Fruit fly (Drosophila melanogaster): ENCODE data around the gene promL.

Gene promL

DNA sequence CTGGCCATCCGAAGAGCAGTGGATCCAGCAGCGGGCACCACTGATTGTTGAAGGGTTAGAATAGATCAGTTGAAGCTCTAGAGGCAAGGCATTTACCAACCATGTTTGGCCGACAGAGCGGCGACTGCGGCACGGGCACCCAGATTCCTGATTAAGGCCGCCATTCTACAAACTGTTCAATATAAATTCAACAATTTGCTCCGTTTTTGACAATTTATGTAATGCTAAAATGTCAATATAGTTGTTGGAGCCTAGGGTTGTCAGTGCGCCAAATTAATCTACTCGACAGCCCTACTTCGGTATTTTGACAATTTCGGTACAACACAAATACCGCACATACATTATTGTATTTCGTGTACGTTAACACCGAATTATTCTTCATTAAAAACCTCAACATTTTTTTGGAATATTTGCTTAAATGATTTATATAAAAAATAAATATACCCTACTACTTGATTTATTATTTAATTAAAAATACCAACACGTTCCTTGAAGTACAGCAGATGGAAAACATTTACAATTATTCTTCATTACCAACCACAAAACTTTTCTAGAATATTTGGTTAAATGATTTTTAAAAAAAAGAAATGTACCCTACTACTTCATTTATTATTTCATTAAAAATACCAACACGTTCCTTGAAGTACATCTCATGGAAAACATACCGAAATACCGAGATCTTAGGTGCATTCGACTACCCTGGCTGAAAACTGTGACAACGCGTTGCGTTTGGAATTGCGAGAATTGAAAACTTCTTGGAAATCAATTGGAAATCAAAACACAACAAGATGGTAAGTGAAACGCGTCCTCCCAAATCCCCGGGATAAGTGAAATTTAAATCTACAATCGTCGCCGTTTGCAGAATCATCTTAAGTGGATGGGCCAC, 32.0 kb upstream of the promL start, which contains the start of the genes ND-30 and CG15812 (continued):
- TF ChIP-seq CG4707 (GFP tag; optimal IDR thresholded peaks at IDR 0.05) (no peak), CG15011 (GFP tag; optimal IDR thresholded peaks at IDR 0.05) (no peak), CG12299 (tag; optimal IDR thresholded peaks at IDR 0.05) (no peak), CG3995 (GFP tag; optimal IDR thresholded peaks at IDR 0.05) (peak; percentile 95), CG4617 (GFP tag; optimal IDR thresholded peaks at IDR 0.05; ENCODE audit: borderline replicate concordance) (peak; percentile 47), amos (GFP tag; IDR thresholded peaks at IDR 0.05; ENCODE audit: partially characterized antibody) (peak; percentile 7; the same call in 1 of the 2 replicates), Hr3 (GFP tag; optimal IDR thresholded peaks at IDR 0.05) (peak; percentile 46), CG43689 (GFP tag; IDR thresholded peaks at IDR 0.05) (no peak), CG15073 (GFP tag; optimal IDR thresholded peaks at IDR 0.05) (no peak), ERR (GFP tag; optimal IDR thresholded peaks at IDR 0.05) (no peak), pfk (GFP tag; optimal IDR thresholded peaks at IDR 0.05) (peak; percentile 94), Fer1 (GFP tag; optimal IDR thresholded peaks at IDR 0.05) (no peak), CG1647 (GFP tag; optimal IDR thresholded peaks at IDR 0.05) (no peak), CG2116 (GFP tag; optimal IDR thresholded peaks at IDR 0.05) (peak; percentile 39), Rfx (GFP tag; IDR thresholded peaks at IDR 0.05) (peak; percentile 22; the same call in 1 of the 2 replicates), Pdp1 (GFP tag; optimal IDR thresholded peaks at IDR 0.05) (peak in 1 of 2 experiments; percentile 97), Elba2 (GFP tag; optimal IDR thresholded peaks at IDR 0.05) (peak; percentile 95), CG15696 (tag; optimal IDR thresholded peaks at IDR 0.05) (peak; percentile 14), CG1603 (tag; optimal IDR thresholded peaks at IDR 0.05) (peak; percentile 99), Drgx (GFP tag; IDR thresholded peaks at IDR 0.05) (no peak), Gsc (GFP tag; IDR thresholded peaks at IDR 0.05) (no peak), CG15514 (GFP tag; optimal IDR thresholded peaks at IDR 0.05) (peak; percentile 11), CG30020 (tag; optimal IDR thresholded peaks at IDR 0.05) (peak; percentile 92), CG3407 (GFP tag; optimal IDR thresholded peaks at IDR 0.05) (no peak), CG10274 (GFP tag; optimal IDR thresholded peaks at IDR 0.05) (no peak), CG5180 (GFP tag; optimal IDR thresholded peaks at IDR 0.05) (no peak), ro (GFP tag; IDR thresholded peaks at IDR 0.05) (no peak), Dll (GFP tag; IDR thresholded peaks at IDR 0.05; ENCODE audit: partially characterized antibody) (0 out of 4 replicates have a peak, but pooled peaks have one; percentile 14), Chrac-16 (GFP tag; optimal IDR thresholded peaks at IDR 0.05) (peak; percentile 19), E2f2 (GFP tag; IDR thresholded peaks at IDR 0.05) (0 out of 2 replicates have a peak, but pooled peaks have one; percentile 13), MBD-R2 (GFP tag; IDR thresholded peaks at IDR 0.05) (peak; percentile 69), CG14710 (tag; optimal IDR thresholded peaks at IDR 0.05) (peak; percentile 51), CG6689 (GFP tag; IDR thresholded peaks at IDR 0.05) (0 out of 2 replicates have a peak, but pooled peaks have one; percentile 5), al (GFP tag; IDR thresholded peaks at IDR 0.05) (no peak), Aef1 (GFP tag; IDR thresholded peaks at IDR 0.05) (no peak), GATAe (GFP tag; conservative IDR thresholded peaks at IDR 0.05) (no peak), CG9797 (GFP tag; optimal IDR thresholded peaks at IDR 0.05) (peak; percentile 38), CG2120 (GFP tag; optimal IDR thresholded peaks at IDR 0.05) (peak; percentile 7), MESR4 (GFP tag; optimal IDR thresholded peaks at IDR 0.05) (peak; percentile 92), ato (GFP tag; IDR thresholded peaks at IDR 0.05; ENCODE audit: partially characterized antibody) (0 out of 2 replicates have a peak, but pooled peaks have one; percentile 30), Dref (GFP tag; IDR thresholded peaks at IDR 0.05) (no peak), stwl (tag; optimal IDR thresholded peaks at IDR 0.05) (peak; percentile 46), sim (GFP tag; IDR thresholded peaks at IDR 0.05) (no peak), slp2 (GFP tag; optimal IDR thresholded peaks at IDR 0.05) (no peak), CG7556 (GFP tag; optimal IDR thresholded peaks at IDR 0.05) (peak; percentile 24), YL-1 (GFP tag; optimal IDR thresholded peaks at IDR 0.05) (peak; percentile 41), CG9727 (GFP tag; optimal IDR thresholded peaks at IDR 0.05) (peak; percentile 4), crp (GFP tag; optimal IDR thresholded peaks at IDR 0.05) (no peak)
